Fruit fly (Drosophila melanogaster): ENCODE data around the gene Reepl1.
A peak's percentile ranks its signal among the peaks of the same experiment; 100 is the strongest.

The Reepl1 gene

dm6 chrX:11544110-11544950, 28.2 kb upstream of the Reepl1 start (continued):
- TF ChIP-seq CG3919 (GFP tag; optimal IDR thresholded peaks at IDR 0.05) = peak; percentile 20
- no peak for TF ChIP-seq Eip93F (GFP tag; optimal IDR thresholded peaks at IDR 0.05)
- no peak for TF ChIP-seq CG6792 (GFP tag; optimal IDR thresholded peaks at IDR 0.05)
- TF ChIP-seq CG10631 (GFP tag; optimal IDR thresholded peaks at IDR 0.05) = peak; percentile 61
- TF ChIP-seq achi (GFP tag; optimal IDR thresholded peaks at IDR 0.05) = peak; percentile 40
- TF ChIP-seq acj6 (GFP tag; optimal IDR thresholded peaks at IDR 0.05) = peak; percentile 19
- TF ChIP-seq CG31627 (GFP tag; optimal IDR thresholded peaks at IDR 0.05) = no peak
- no peak for TF ChIP-seq fd59A (GFP tag; optimal IDR thresholded peaks at IDR 0.05)
- TF ChIP-seq Sox102F (GFP tag; optimal IDR thresholded peaks at IDR 0.05) = no peak
- peak; percentile 11 for TF ChIP-seq pdm3 (GFP tag; optimal IDR thresholded peaks at IDR 0.05)

- TF ChIP-seq cyc (GFP tag; optimal IDR thresholded peaks at IDR 0.05) = no peak
- TF ChIP-seq CG32006 (GFP tag; optimal IDR thresholded peaks at IDR 0.05) = peak; percentile 7
- TF ChIP-seq dsx (GFP tag; optimal IDR thresholded peaks at IDR 0.05; ENCODE audit: poor library complexity, severe bottlenecking) = no peak
- TF ChIP-seq eg (GFP tag; IDR thresholded peaks at IDR 0.05) = peak; percentile 16; the same call in 1 of the 3 replicates
- TF ChIP-seq Sox14 (GFP tag; optimal IDR thresholded peaks at IDR 0.05) = no peak
- TF ChIP-seq CG6276 (GFP tag; optimal IDR thresholded peaks at IDR 0.05) = peak; percentile 43
- TF ChIP-seq CG15336 (GFP tag; IDR thresholded peaks at IDR 0.05) = peak; percentile 7; the same call in 1 of the 2 replicates
- no peak for TF ChIP-seq Blimp-1 (GFP tag; optimal IDR thresholded peaks at IDR 0.05)
- TF ChIP-seq OdsH (GFP tag; optimal IDR thresholded peaks at IDR 0.05) = no peak
- TF ChIP-seq Lpt (GFP tag; optimal IDR thresholded peaks at IDR 0.05) = peak; percentile 44
- TF ChIP-seq CG6163 (GFP tag; IDR thresholded peaks at IDR 0.05) = peak; percentile 53; the same call in 2 of the 3 replicates
- no peak for TF ChIP-seq esn (GFP tag; optimal IDR thresholded peaks at IDR 0.05)
- peak; percentile 47; the same call in 2 of the 3 replicates for TF ChIP-seq CG8119 (GFP tag; IDR thresholded peaks at IDR 0.05)
- no peak for TF ChIP-seq topi (GFP tag; optimal IDR thresholded peaks at IDR 0.05)
- no peak for TF ChIP-seq CG8319 (GFP tag; optimal IDR thresholded peaks at IDR 0.05)
Measured at dm6 chrX:11544951-11545426, 27.5 kb upstream of the Reepl1 start.

- TF ChIP-seq cyc (GFP tag; optimal IDR thresholded peaks at IDR 0.05) = no peak
- no peak for TF ChIP-seq eg (GFP tag; IDR thresholded peaks at IDR 0.05)
- TF ChIP-seq CG16779 (tag; optimal IDR thresholded peaks at IDR 0.05) = no peak
- no peak for TF ChIP-seq CG10669 (GFP tag; optimal IDR thresholded peaks at IDR 0.05)
- no peak for TF ChIP-seq dsx (GFP tag; optimal IDR thresholded peaks at IDR 0.05; ENCODE audit: poor library complexity, severe bottlenecking)
- TF ChIP-seq CG9139 (GFP tag; optimal IDR thresholded peaks at IDR 0.05) = no peak
- no peak for TF ChIP-seq fkh (GFP tag; optimal IDR thresholded peaks at IDR 0.05)
- TF ChIP-seq ss (GFP tag; optimal IDR thresholded peaks at IDR 0.05) = no peak
- no peak for TF ChIP-seq fd85E (GFP tag; optimal IDR thresholded peaks at IDR 0.05)
- no peak for TF ChIP-seq Gug (GFP tag; IDR thresholded peaks at IDR 0.05)
- TF ChIP-seq achi (GFP tag; optimal IDR thresholded peaks at IDR 0.05) = no peak
- no peak for TF ChIP-seq Hr4 (GFP tag; optimal IDR thresholded peaks at IDR 0.05)
Measured at dm6 chrX:11546941-11547340, 25.6 kb upstream of the Reepl1 start.

- TF ChIP-seq fkh (GFP tag; optimal IDR thresholded peaks at IDR 0.05) (peak; percentile 66), CG6792 (GFP tag; optimal IDR thresholded peaks at IDR 0.05) (no peak), CG6854 (GFP tag; optimal IDR thresholded peaks at IDR 0.05) (no peak), CG11762 (GFP tag; optimal IDR thresholded peaks at IDR 0.05; ENCODE audit: insufficient read depth) (peak; percentile 3), achi (GFP tag; optimal IDR thresholded peaks at IDR 0.05) (peak; percentile 66), Eip75B (GFP tag; optimal IDR thresholded peaks at IDR 0.05) (peak; percentile 49), dac (GFP tag; optimal IDR thresholded peaks at IDR 0.05) (peak; percentile 19), Blimp-1 (GFP tag; optimal IDR thresholded peaks at IDR 0.05) (no peak), Lpt (GFP tag; optimal IDR thresholded peaks at IDR 0.05) (peak; percentile 50), CG6808 (GFP tag; optimal IDR thresholded peaks at IDR 0.05) (no peak), fd85E (GFP tag; optimal IDR thresholded peaks at IDR 0.05) (no peak), fd59A (GFP tag; optimal IDR thresholded peaks at IDR 0.05) (no peak), Sox14 (GFP tag; optimal IDR thresholded peaks at IDR 0.05) (peak; percentile 61), spab (GFP tag; optimal IDR thresholded peaks at IDR 0.05) (peak; percentile 13), dsx (GFP tag; optimal IDR thresholded peaks at IDR 0.05; ENCODE audit: poor library complexity, severe bottlenecking) (no peak), acj6 (GFP tag; optimal IDR thresholded peaks at IDR 0.05) (peak; percentile 59), Sox102F (GFP tag; optimal IDR thresholded peaks at IDR 0.05) (no peak), Ets21C (GFP tag; optimal IDR thresholded peaks at IDR 0.05) (no peak), vri (GFP tag; optimal IDR thresholded peaks at IDR 0.05) (no peak), salr (GFP tag; optimal IDR thresholded peaks at IDR 0.05) (peak in 1 of 2 experiments; percentile 55), CG10631 (GFP tag; optimal IDR thresholded peaks at IDR 0.05) (peak; percentile 54), Eip93F (GFP tag; optimal IDR thresholded peaks at IDR 0.05) (no peak)
Measured at dm6 chrX:11548701-11549100, 23.8 kb upstream of the Reepl1 start.

All from whole organism, prepupa.